Worm (Caenorhabditis elegans): ENCODE results near the gene gei-15.

gei-15 gene

DNA sequence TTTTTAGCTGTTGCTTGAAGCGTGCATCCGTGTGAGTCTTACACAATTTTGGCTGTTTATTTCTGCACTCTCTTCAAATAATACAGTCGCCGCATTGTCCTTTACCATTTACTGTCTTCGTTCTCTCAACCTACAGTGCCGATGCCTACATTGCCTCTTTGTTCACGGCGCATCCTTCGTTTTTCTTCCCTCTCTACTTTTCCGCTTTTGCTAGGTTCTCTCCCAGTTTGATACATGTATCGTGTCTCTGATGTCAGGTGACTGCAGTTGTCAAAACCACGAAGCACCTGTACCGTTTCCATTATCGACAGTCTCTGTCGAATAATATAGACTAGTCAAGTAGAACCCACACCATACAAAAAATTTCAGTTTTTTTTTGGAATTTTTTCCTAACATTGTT lies 14.4 kb downstream of the gei-15 start:
- TF ChIP-seq ceh-83 (GFP tag; optimal IDR thresholded peaks at IDR 0.05) (no peak), ham-2 (GFP tag; optimal IDR thresholded peaks at IDR 0.05) (peak; percentile 25)

DNA sequence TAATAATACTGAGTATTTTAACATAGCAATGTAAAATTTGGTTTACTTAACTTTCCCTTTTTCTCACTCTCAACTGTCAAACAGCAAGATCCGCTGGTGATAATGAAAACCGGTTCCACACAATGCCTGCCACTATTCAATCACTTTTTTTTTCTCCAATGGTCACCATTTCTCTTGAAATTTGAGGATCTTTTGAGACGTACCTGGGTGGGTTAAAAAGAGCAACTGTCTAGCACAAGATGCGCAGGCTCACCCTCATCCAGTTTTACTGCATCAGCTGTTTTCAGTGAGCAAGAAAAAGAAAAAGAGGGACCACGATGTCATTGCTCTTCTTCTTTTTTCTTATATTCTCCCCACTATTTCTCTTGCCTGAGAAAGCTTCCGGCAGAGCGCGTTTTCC lies 14.8 kb downstream of the gei-15 start:
- TF ChIP-seq unc-120 (tag; optimal IDR thresholded peaks at IDR 0.05; ENCODE audit: poor library complexity, severe bottlenecking) (peak; percentile 26), ham-2 (GFP tag; optimal IDR thresholded peaks at IDR 0.05) (no peak), hlh-1 (tag; optimal IDR thresholded peaks at IDR 0.05) (peak; percentile 91)

DNA sequence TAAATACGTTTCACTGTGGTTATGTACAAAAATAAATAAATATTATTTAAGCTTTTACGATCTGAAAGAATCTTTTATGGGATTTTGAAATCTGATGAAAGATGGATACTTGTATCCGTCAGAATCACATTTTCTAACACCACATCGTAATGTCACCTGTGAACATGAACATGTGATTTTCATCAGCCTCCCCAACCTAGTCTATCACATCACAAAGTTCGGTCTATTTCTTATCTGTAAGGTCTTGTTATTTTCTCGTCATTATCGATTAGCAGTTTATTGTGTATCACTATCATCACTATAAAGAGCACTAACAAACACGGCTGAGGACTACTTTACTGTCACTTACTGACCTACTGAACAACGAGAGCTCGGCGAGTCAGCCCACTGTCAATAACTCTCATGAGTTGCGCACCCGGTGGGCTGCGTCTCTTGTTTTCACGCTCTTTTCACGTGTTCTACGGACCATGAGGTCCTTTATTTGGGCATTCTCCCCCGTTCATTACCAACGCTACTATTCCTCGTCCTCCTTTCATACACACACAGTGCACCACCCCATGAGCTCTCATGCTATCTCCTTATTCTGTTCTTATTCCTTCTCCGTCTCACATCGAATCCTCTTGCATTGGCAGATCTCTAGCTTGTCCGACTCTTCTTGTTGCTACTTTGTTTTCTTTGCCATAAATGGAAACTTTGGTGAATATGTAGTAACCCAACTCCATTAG lies 15.8 kb downstream of the gei-15 start:
- TF ChIP-seq cnd-1 (tag; optimal IDR thresholded peaks at IDR 0.05) (peak; percentile 58), ceh-39 (tag; optimal IDR thresholded peaks at IDR 0.05) (no peak), elt-3 (tag; optimal IDR thresholded peaks at IDR 0.05) (no peak), zip-8 (tag; optimal IDR thresholded peaks at IDR 0.05) (no peak), sem-2 (GFP tag; optimal IDR thresholded peaks at IDR 0.05) (no peak), mls-2 (tag; optimal IDR thresholded peaks at IDR 0.05) (peak; percentile 61), nhr-76 (tag; optimal IDR thresholded peaks at IDR 0.05) (no peak), lsy-2 (tag; optimal IDR thresholded peaks at IDR 0.05) (no peak), nhr-28 (tag; optimal IDR thresholded peaks at IDR 0.05) (no peak), nhr-2 (tag; optimal IDR thresholded peaks at IDR 0.05) (peak; percentile 19), drap-1 (GFP tag; optimal IDR thresholded peaks at IDR 0.05) (peak; percentile 22)

DNA sequence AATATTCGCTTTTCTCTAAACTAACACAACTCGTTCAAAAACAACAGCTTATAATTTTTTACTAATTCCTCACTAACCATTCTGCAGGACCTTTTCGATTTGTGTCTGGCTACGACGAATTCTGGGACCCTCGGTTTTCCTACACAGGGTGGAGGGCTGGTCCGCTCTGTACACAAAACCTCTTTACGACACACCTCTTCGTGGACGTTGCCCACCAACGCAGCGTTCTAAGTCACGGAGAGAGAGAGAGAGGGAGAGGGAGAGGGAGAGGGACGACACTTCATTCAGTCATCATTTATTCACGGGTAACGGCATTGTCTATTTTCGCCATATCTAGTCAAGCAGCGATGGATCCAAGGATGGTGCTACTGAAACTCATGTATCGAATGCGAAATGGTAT lies 16.6 kb downstream of the gei-15 start, which contains the start of gene atg-2:
atg-2 (plus strand) TSS at position 301 of the 400 bp plus-strand sequence.
- TF ChIP-seq hlh-1 (tag; optimal IDR thresholded peaks at IDR 0.05): peak; percentile 10
- TF ChIP-seq lsy-2 (tag; optimal IDR thresholded peaks at IDR 0.05): no peak
- TF ChIP-seq drap-1 (GFP tag; optimal IDR thresholded peaks at IDR 0.05): peak; percentile 25
- TF ChIP-seq unc-120 (tag; optimal IDR thresholded peaks at IDR 0.05; ENCODE audit: poor library complexity, severe bottlenecking): peak; percentile 8

DNA sequence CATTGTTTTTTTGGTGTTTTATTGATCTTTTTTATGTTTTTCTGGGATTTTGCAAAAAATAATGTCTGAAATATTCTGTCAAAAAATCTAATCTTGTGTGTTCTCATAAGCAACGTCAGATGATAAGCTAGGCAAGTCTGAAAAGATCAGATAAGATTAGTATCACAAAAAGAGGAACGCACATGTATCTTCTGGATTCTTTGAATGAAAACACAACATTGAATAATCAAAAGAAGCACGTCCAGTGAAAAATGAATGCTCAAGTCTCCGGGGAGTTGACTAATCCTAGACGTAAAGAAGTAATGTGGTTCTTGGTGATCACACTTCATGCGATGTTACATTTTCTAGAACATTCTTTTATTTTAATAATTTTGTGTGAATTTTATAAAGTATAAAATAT lies 17.6 kb downstream of the gei-15 start:
- TF ChIP-seq snpc-4 (tag; optimal IDR thresholded peaks at IDR 0.05): no peak

DNA sequence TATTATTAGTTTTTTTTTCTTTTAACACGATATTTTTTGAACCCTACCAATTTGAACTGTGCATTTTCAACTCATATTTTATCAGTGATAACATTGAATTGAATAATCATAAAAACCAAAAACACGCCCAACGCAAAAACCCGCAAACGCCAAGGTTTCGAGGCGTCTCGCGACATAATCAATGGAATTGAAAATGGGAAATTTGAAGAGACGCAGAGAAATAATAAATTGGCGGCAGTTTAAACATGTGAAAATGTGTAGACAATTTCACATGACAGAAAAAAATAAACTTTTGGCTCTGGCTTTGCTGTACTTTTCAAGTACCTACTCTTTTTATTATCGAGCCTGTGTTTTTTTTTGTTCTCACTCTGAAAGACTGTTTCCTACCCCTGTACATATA lies 18.2 kb downstream of the gei-15 start:
- TF ChIP-seq bed-3 (GFP tag; optimal IDR thresholded peaks at IDR 0.05) (no peak), ces-1 (GFP tag; optimal IDR thresholded peaks at IDR 0.05) (peak; percentile 86), pha-4 (tag; optimal IDR thresholded peaks at IDR 0.05) (peak; percentile 29), mep-1 (tag; optimal IDR thresholded peaks at IDR 0.05) (peak; percentile 16)

DNA sequence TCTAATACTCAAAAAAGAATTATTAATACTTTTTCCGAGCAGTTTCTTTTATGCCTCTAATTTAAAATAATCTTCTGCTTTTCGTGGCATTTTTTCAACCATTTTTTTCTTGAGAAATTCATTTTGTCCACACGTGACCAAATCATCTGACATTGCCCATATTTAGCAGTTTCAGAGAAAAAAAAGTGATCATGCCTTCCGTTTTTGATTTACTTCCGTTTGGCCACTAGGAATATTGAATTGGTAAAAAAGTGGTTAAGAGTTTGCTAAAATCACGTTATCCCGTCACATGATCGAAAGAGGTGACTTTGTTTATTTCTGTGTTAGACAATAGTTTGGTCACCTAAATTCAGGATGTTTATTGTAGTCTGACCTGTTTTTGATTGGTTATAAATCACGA lies 18.7 kb downstream of the gei-15 start:
- no peak for TF ChIP-seq tbx-8 (GFP tag; optimal IDR thresholded peaks at IDR 0.05)
- TF ChIP-seq nhr-237 (tag; optimal IDR thresholded peaks at IDR 0.05): no peak
- no peak for TF ChIP-seq ham-2 (GFP tag; optimal IDR thresholded peaks at IDR 0.05)
- TF ChIP-seq elt-3 (tag; optimal IDR thresholded peaks at IDR 0.05): no peak
- no peak for TF ChIP-seq zip-8 (tag; optimal IDR thresholded peaks at IDR 0.05)
- no peak for TF ChIP-seq ceh-43 (GFP tag; optimal IDR thresholded peaks at IDR 0.05)
- TF ChIP-seq mab-5 (tag; optimal IDR thresholded peaks at IDR 0.05): no peak
- no peak for TF ChIP-seq bed-3 (GFP tag; optimal IDR thresholded peaks at IDR 0.05)
- TF ChIP-seq mls-2 (tag; optimal IDR thresholded peaks at IDR 0.05): no peak
- no peak for TF ChIP-seq flh-1 (GFP tag; optimal IDR thresholded peaks at IDR 0.05)

DNA sequence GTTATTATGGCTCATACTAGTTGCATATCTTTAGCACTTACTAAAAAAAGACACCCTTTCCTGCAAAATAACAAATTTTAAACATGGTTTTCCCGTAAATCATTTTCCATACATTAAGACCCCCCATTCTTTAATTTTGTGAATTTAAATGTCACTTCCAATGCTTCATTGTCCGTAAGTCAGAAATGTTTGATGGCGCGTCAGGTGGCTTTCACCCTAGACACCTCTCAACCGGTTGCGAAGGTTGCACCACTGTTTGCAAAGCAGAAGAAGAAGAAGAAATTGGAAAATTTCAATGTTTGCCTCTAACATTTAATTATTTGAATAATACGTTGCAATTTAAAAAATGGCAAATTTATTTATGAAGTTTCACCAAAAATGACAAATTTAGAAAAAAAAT lies 21.5 kb downstream of the gei-15 start:
- TF ChIP-seq unc-120 (tag; optimal IDR thresholded peaks at IDR 0.05; ENCODE audit: poor library complexity, severe bottlenecking) (no peak), hlh-1 (tag; optimal IDR thresholded peaks at IDR 0.05) (peak; percentile 82), lin-32 (GFP tag; optimal IDR thresholded peaks at IDR 0.05) (no peak)

Measured in whole organism, mixed stage, embryonic.